Worm (Caenorhabditis elegans): ENCODE results near the gene act-2.

The act-2 gene

ce11 chrV:11123817-11124337, 45.9 kb upstream of the act-2 start, which contains the start of the genes atp-5 and lmtr-3 (continued):
- no peak for TF ChIP-seq Y56A3A.18 (GFP tag; IDR thresholded peaks at IDR 0.05)
- no peak for TF ChIP-seq lsy-27 (tag; optimal IDR thresholded peaks at IDR 0.05; ENCODE audit: borderline replicate concordance, insufficient read depth)
- TF ChIP-seq nhr-120 (GFP tag; IDR thresholded peaks at IDR 0.05): no peak
- no peak for TF ChIP-seq repo-1 (tag; optimal IDR thresholded peaks at IDR 0.05)
- TF ChIP-seq hsf-1 (GFP tag; IDR thresholded peaks at IDR 0.05): no peak
- peak; percentile 85 for TF ChIP-seq D2030.7 (GFP tag; IDR thresholded peaks at IDR 0.05)
- TF ChIP-seq ceh-79 (tag; optimal IDR thresholded peaks at IDR 0.05): no peak
- no peak for TF ChIP-seq hlh-12 (tag; optimal IDR thresholded peaks at IDR 0.05)
- TF ChIP-seq lin-35 (GFP tag; optimal IDR thresholded peaks at IDR 0.05): peak in 1 of 3 experiments; percentile 24
- TF ChIP-seq hlh-26 (GFP tag; conservative IDR thresholded peaks at IDR 0.05): no peak
- TF ChIP-seq rec-8 (tag; optimal IDR thresholded peaks at IDR 0.05): peak; percentile 64 to 74
- TF ChIP-seq K11D2.4 (GFP tag; IDR thresholded peaks at IDR 0.05): peak; percentile 63; the same call in 1 of the 2 replicates
- TF ChIP-seq snpc-4 (GFP tag; optimal IDR thresholded peaks at IDR 0.05): peak; percentile 29
- peak; percentile 7 to 62 (median 49) for TF ChIP-seq snpc-4 (tag; optimal IDR thresholded peaks at IDR 0.05)
- TF ChIP-seq cebp-2 (GFP tag; IDR thresholded peaks at IDR 0.05): no peak
- 0 out of 2 replicates have a peak, but pooled peaks have one; percentile 22 for TF ChIP-seq C06A6.2 (GFP tag; conservative IDR thresholded peaks at IDR 0.05)
- peak; percentile 64 for TF ChIP-seq cebp-1 (GFP tag; IDR thresholded peaks at IDR 0.05)
- TF ChIP-seq cebp-1 (tag; optimal IDR thresholded peaks at IDR 0.05): peak; percentile 63
- TF ChIP-seq pbrm-1 (GFP tag; IDR thresholded peaks at IDR 0.05): peak; percentile 65; the same call in 1 of the 2 replicates
- peak; percentile 62 for TF ChIP-seq aptf-2 (GFP tag; conservative IDR thresholded peaks at IDR 0.05)
- no peak for TF ChIP-seq fkh-3 (tag; optimal IDR thresholded peaks at IDR 0.05)
- TF ChIP-seq nhr-80 (tag; optimal IDR thresholded peaks at IDR 0.05): peak; percentile 81
- TF ChIP-seq snpc-1.1 (tag; optimal IDR thresholded peaks at IDR 0.05; ENCODE audit: insufficient read depth): peak; percentile 22
- peak; percentile 47 for TF ChIP-seq athp-1 (tag; optimal IDR thresholded peaks at IDR 0.05)
- no peak for TF ChIP-seq Y53F4B.3 (GFP tag; IDR thresholded peaks at IDR 0.05)
- TF ChIP-seq hmg-20 (GFP tag; IDR thresholded peaks at IDR 0.05): 0 out of 2 replicates have a peak, but pooled peaks have one; percentile 28
- peak; percentile 28 for TF ChIP-seq zim-3 (tag; optimal IDR thresholded peaks at IDR 0.05)
- TF ChIP-seq bed-2 (GFP tag; IDR thresholded peaks at IDR 0.05): peak; percentile 94
- TF ChIP-seq efl-1 (GFP tag; optimal IDR thresholded peaks at IDR 0.05): peak; percentile 37
- no peak for TF ChIP-seq F55B11.4 (tag; optimal IDR thresholded peaks at IDR 0.05; ENCODE audit: borderline replicate concordance, insufficient read depth)
- TF ChIP-seq Y53G8AR.9 (GFP tag; conservative IDR thresholded peaks at IDR 0.05): 0 out of 2 replicates have a peak, but pooled peaks have one; percentile 37
- TF ChIP-seq nfya-2 (GFP tag; IDR thresholded peaks at IDR 0.05): no peak
- TF ChIP-seq let-607 (tag; optimal IDR thresholded peaks at IDR 0.05): no peak
- TF ChIP-seq ztf-6 (GFP tag; IDR thresholded peaks at IDR 0.05): no peak; the same call in 1 of the 2 replicates
- peak; percentile 4 for TF ChIP-seq him-1 (tag; optimal IDR thresholded peaks at IDR 0.05)
- TF ChIP-seq B0261.1 (tag; optimal IDR thresholded peaks at IDR 0.05): no peak
- no peak for TF ChIP-seq B0336.3 (GFP tag; IDR thresholded peaks at IDR 0.05)
- TF ChIP-seq F23B12.7 (tag; optimal IDR thresholded peaks at IDR 0.05; ENCODE audit: insufficient read depth): peak; percentile 34
- TF ChIP-seq bed-1 (GFP tag; IDR thresholded peaks at IDR 0.05): no peak
- no peak for TF ChIP-seq F57C9.4 (tag; optimal IDR thresholded peaks at IDR 0.05)
- 0 out of 2 replicates have a peak, but pooled peaks have one; percentile 58 for TF ChIP-seq madf-3 (GFP tag; IDR thresholded peaks at IDR 0.05)
- TF ChIP-seq F57A8.1 (GFP tag; optimal IDR thresholded peaks at IDR 0.05): no peak
- peak; percentile 56 for TF ChIP-seq rcor-1 (GFP tag; IDR thresholded peaks at IDR 0.05)
- TF ChIP-seq lin-40 (tag; optimal IDR thresholded peaks at IDR 0.05): peak; percentile 28
- peak; percentile 76 for TF ChIP-seq Y67H2A.10 (GFP tag; conservative IDR thresholded peaks at IDR 0.05)
- peak; percentile 76 for TF ChIP-seq B0019.2 (GFP tag; conservative IDR thresholded peaks at IDR 0.05)
- TF ChIP-seq egrh-3 (GFP tag; IDR thresholded peaks at IDR 0.05): peak; percentile 67

All from whole organism, young adult.